Worm (Caenorhabditis elegans): ENCODE data around the gene aak-1.

aak-1 gene

DNA sequence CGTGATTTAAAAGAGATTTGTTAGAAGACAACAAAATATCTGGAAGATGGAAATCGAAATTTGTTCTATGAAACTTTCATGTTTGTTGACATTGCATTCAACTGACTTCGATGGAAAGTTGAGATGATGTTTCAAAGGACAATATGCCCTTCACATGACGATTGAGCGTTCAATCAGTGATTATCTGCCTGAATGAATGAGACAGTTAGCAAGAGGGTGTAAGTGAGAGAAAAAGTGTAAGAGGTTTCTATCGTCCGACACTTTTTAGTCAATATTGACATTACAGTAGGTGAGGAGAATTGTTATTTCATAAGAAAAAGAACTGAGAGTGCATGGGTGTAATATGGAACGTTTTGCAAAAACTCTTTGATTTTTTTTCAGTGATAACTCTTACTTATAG, 27.7 kb downstream of the aak-1 start (continued):
- TF ChIP-seq pha-4 (GFP tag; IDR thresholded peaks at IDR 0.05) (no peak), pha-4 (tag; optimal IDR thresholded peaks at IDR 0.05) (peak; percentile 99), pqm-1 (tag; optimal IDR thresholded peaks at IDR 0.05) (peak; percentile 32), hlh-11 (tag; optimal IDR thresholded peaks at IDR 0.05) (peak; percentile 41), unc-62 (GFP tag; optimal IDR thresholded peaks at IDR 0.05 in 1 of 2) (peak in 1 of 2 experiments; percentile 97), unc-62 (tag; optimal IDR thresholded peaks at IDR 0.05) (no peak), sdz-12 (GFP tag; optimal IDR thresholded peaks at IDR 0.05) (no peak), attf-4 (tag; optimal IDR thresholded peaks at IDR 0.05) (no peak), nhr-25 (tag; optimal IDR thresholded peaks at IDR 0.05; ENCODE audit: borderline replicate concordance, insufficient read depth) (peak; percentile 40), zag-1 (tag; optimal IDR thresholded peaks at IDR 0.05) (no peak), skn-1 (tag; optimal IDR thresholded peaks at IDR 0.05) (no peak), dve-1 (tag; optimal IDR thresholded peaks at IDR 0.05; ENCODE audit: insufficient read depth) (peak; percentile 10), nhr-11 (tag; optimal IDR thresholded peaks at IDR 0.05) (no peak), spr-3 (GFP tag; optimal IDR thresholded peaks at IDR 0.05) (no peak), aha-1 (tag) (peak; percentile 91), D1046.2 (GFP tag; IDR thresholded peaks at IDR 0.05) (no peak), nhr-6 (tag; optimal IDR thresholded peaks at IDR 0.05) (peak; percentile 73), mdl-1 (tag; optimal IDR thresholded peaks at IDR 0.05) (no peak), madf-5 (GFP tag; IDR thresholded peaks at IDR 0.05) (no peak), fos-1 (tag; optimal IDR thresholded peaks at IDR 0.05) (no peak), lsy-2 (tag; optimal IDR thresholded peaks at IDR 0.05) (peak in 1 of 2 experiments; percentile 44), mxl-3 (GFP tag; optimal IDR thresholded peaks at IDR 0.05) (peak; percentile 50), Y105C5A.15 (GFP tag; IDR thresholded peaks at IDR 0.05) (no peak)

DNA sequence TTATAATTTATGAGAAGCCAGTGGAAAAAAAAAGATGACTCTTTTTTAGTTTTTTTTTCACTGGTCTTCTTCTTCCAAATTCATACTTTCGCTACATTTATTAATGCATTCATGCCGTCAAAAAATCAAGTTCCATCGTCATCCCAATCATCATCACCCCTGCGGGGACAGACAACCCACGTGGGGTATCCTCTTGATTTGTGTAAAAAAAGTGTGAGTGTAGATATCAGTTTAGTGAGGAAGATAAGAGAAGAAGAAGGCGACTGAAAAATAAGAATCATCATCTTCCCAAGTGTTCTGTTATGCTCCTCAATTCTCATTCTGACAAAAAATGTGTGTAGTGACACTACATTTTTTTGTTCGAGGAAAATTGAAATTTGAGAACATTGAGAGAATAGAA, 28.9 kb downstream of the aak-1 start:
- TF ChIP-seq lsy-2 (tag; optimal IDR thresholded peaks at IDR 0.05) = peak in 1 of 2 experiments; percentile 23
- peak; percentile 19 for TF ChIP-seq nhr-48 (tag; optimal IDR thresholded peaks at IDR 0.05)
- TF ChIP-seq ceh-44 (GFP tag; IDR thresholded peaks at IDR 0.05) = no peak
- peak; percentile 91 for TF ChIP-seq mxl-3 (GFP tag; optimal IDR thresholded peaks at IDR 0.05)
- peak; percentile 35; the same call in 1 of the 2 replicates for TF ChIP-seq ctbp-1 (GFP tag; IDR thresholded peaks at IDR 0.05)
- peak; percentile 6 for TF ChIP-seq nhr-11 (tag; optimal IDR thresholded peaks at IDR 0.05)
- TF ChIP-seq madf-9 (GFP tag; conservative IDR thresholded peaks at IDR 0.05) = 0 out of 2 replicates have a peak, but pooled peaks have one; percentile 2
- TF ChIP-seq cey-2 (tag; optimal IDR thresholded peaks at IDR 0.05; ENCODE audit: borderline replicate concordance, insufficient read depth) = peak; percentile 37
- TF ChIP-seq unc-62 (GFP tag; optimal IDR thresholded peaks at IDR 0.05 in 1 of 2) = peak in 1 of 2 experiments; percentile 94
- TF ChIP-seq unc-62 (tag; optimal IDR thresholded peaks at IDR 0.05) = no peak
- no peak for TF ChIP-seq fos-1 (tag; optimal IDR thresholded peaks at IDR 0.05)
- TF ChIP-seq F49E8.2 (tag; optimal IDR thresholded peaks at IDR 0.05; ENCODE audit: borderline replicate concordance) = no peak
- TF ChIP-seq hlh-30 (tag; optimal IDR thresholded peaks at IDR 0.05; ENCODE audit: insufficient read depth) = peak; percentile 82
- TF ChIP-seq arid-1 (GFP tag; conservative IDR thresholded peaks at IDR 0.05) = no peak
- TF ChIP-seq hlh-11 (tag; optimal IDR thresholded peaks at IDR 0.05) = peak; percentile 62
- peak; percentile 32; the same call in 1 of the 2 replicates for TF ChIP-seq tra-1 (GFP tag; IDR thresholded peaks at IDR 0.05)
- peak; percentile 56 to 84 for TF ChIP-seq mdl-1 (tag; optimal IDR thresholded peaks at IDR 0.05)
- TF ChIP-seq mes-2 (tag; optimal IDR thresholded peaks at IDR 0.05; ENCODE audit: poor library complexity, severe bottlenecking) = peak; percentile 19
- TF ChIP-seq egl-43 (GFP tag; IDR thresholded peaks at IDR 0.05) = no peak
- no peak for TF ChIP-seq nhr-111 (GFP tag; optimal IDR thresholded peaks at IDR 0.05)
- TF ChIP-seq nhr-28 (tag; optimal IDR thresholded peaks at IDR 0.05) = peak; percentile 64

DNA sequence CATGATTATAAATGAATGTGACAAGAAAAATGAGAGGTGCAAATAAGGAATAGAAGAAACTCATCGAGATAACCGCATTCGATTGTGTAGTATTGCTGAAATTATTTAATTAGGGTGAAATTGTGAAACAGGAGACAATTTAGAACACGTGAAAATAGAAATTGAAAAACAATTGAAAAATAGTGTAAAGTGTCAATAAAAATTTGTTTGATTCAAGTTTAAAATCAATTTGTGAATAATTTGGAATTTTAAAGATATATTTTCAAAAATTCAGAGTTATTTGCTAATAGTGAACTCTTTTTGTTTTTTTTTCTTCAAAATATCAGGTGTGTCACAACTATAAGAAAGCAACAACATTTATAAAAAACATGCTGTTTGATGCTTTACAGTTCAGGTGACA, 29.6 kb downstream of the aak-1 start, which contains the start of gene ZK370.4:
Gene ZK370.4, minus strand, starts transcription at position 101 of the 400 bp plus-strand sequence.
- TF ChIP-seq nhr-237 (tag; optimal IDR thresholded peaks at IDR 0.05) = no peak
- TF ChIP-seq nhr-11 (tag; optimal IDR thresholded peaks at IDR 0.05) = no peak
- TF ChIP-seq aha-1 (tag) = peak; percentile 89
- no peak for TF ChIP-seq nhr-6 (tag; optimal IDR thresholded peaks at IDR 0.05)

All from whole organism, L4 larva.